Worm (Caenorhabditis elegans) whole organism, L2 larva: ENCODE data around the gene ech-2.
"Not testable (repeated sequence)": the region's sequence is repeated elsewhere in the genome, so short reads cannot be mapped to it uniquely, and the experiment has no call there.

Experiments used
- C34F6.9 ChIP-seq: fragments of 150-350 bp; optimal IDR thresholded peaks from 2 replicates; lab custom pipeline; 2014; ENCODE audit warnings: missing biosample characterization, missing genetic modification characterization
- F13H6.1 ChIP-seq: sonication (generic microtip); optimal IDR thresholded peaks from 2 replicates; lab custom pipeline; 2016; ENCODE audit warnings: missing genetic modification characterization, missing compliant biosample characterization
- R02D3.7 ChIP-seq: fragments of 150-350 bp; optimal IDR thresholded peaks from 2 replicates; lab custom pipeline; 2014; ENCODE audit warnings: missing biosample characterization, missing genetic modification characterization
- Y55F3AM.14 ChIP-seq: fragments of 200-800 bp; sonication (Bioruptor generic); optimal IDR thresholded peaks from 2 replicates; lab custom pipeline; 2018; ENCODE audit warnings: mild to moderate bottlenecking, missing genetic modification characterization, missing compliant biosample characterization
- ZK546.5 ChIP-seq: sonication (generic microtip); optimal IDR thresholded peaks from 2 replicates; lab custom pipeline; 2017; ENCODE audit warnings: missing biosample characterization, missing genetic modification characterization
- alr-1 ChIP-seq: fragments of 150-350 bp; optimal IDR thresholded peaks from 2 replicates; lab custom pipeline; 2014; ENCODE audit warnings: missing biosample characterization, missing genetic modification characterization
- ama-1 ChIP-seq: fragments of 150-350 bp; optimal IDR thresholded peaks from 2 replicates; lab custom pipeline; 2018; ENCODE audit warnings: inconsistent platforms
- blmp-1 ChIP-seq: sonication (generic microtip); optimal IDR thresholded peaks from 2 replicates; lab custom pipeline; 2017; ENCODE audit warnings: missing genetic modification characterization, mild to moderate bottlenecking, missing compliant biosample characterization, antibody characterized with exemption, moderate library complexity; ENCODE audit not compliant: insufficient read depth
- ceh-16 ChIP-seq: fragments of 150-350 bp; optimal IDR thresholded peaks from 2 replicates; lab custom pipeline; 2014; ENCODE audit warnings: missing biosample characterization, missing genetic modification characterization
- crh-2 ChIP-seq: sonication (generic microtip); optimal IDR thresholded peaks from 2 replicates; lab custom pipeline; 2017; ENCODE audit warnings: missing biosample characterization, missing genetic modification characterization
- dmd-4 ChIP-seq: sonication (generic microtip); optimal IDR thresholded peaks from 2 replicates; lab custom pipeline; 2017; ENCODE audit warnings: missing biosample characterization, missing genetic modification characterization
- egl-27 ChIP-seq: sonication (generic microtip); optimal IDR thresholded peaks from 3 replicates; lab custom pipeline; 2017; ENCODE audit warnings: missing biosample characterization, missing genetic modification reagents, missing genetic modification characterization
- elt-1 ChIP-seq: fragments of 150-350 bp; optimal IDR thresholded peaks from 2 replicates; lab custom pipeline; 2014; ENCODE audit warnings: missing biosample characterization, missing genetic modification characterization
- elt-3 ChIP-seq: sonication (generic microtip); optimal IDR thresholded peaks from 2 replicates; lab custom pipeline; 2017; ENCODE audit warnings: missing biosample characterization, missing genetic modification characterization
- fos-1 ChIP-seq: fragments of 150-350 bp; optimal IDR thresholded peaks from 2 replicates; lab custom pipeline; 2014; ENCODE audit warnings: missing biosample characterization, missing genetic modification characterization
- gmeb-1 ChIP-seq: fragments of 150-350 bp; optimal IDR thresholded peaks from 2 replicates; lab custom pipeline; 2014; ENCODE audit warnings: missing biosample characterization, missing genetic modification characterization
- lin-11 ChIP-seq: fragments of 150-350 bp; sonication (generic microtip); optimal IDR thresholded peaks from 2 replicates; lab custom pipeline; 2014; ENCODE audit warnings: missing biosample characterization, missing genetic modification characterization, inconsistent platforms, mixed read lengths
- lin-13 ChIP-seq: fragments of 150-350 bp; optimal IDR thresholded peaks from 2 replicates; lab custom pipeline; 2014; ENCODE audit warnings: missing biosample characterization, missing genetic modification reagents, missing genetic modification characterization
- lin-39 ChIP-seq: fragments of 150-350 bp; optimal IDR thresholded peaks from 2 replicates; lab custom pipeline; 2014; ENCODE audit warnings: missing biosample characterization, missing genetic modification reagents, missing genetic modification characterization
- lsy-2 ChIP-seq, 2 experiments: fragments of 150-350 bp in 1 of 2; sonication (generic microtip) in 1 of 2; optimal IDR thresholded peaks; 2 replicates each; lab custom pipeline; 2014 to 2017; ENCODE audit warnings: missing biosample characterization in 2 of 2, missing genetic modification characterization in 2 of 2
- mab-5 ChIP-seq: fragments of 150-350 bp; optimal IDR thresholded peaks from 2 replicates; lab custom pipeline; 2014; ENCODE audit warnings: missing biosample characterization, missing genetic modification characterization
- mbf-1 ChIP-seq: sonication (generic microtip); optimal IDR thresholded peaks from 2 replicates; lab custom pipeline; 2017; ENCODE audit warnings: missing biosample characterization, missing genetic modification characterization
- mdl-1 ChIP-seq, 2 experiments: fragments of 150-350 bp in 1 of 2; sonication (generic microtip) in 1 of 2; optimal IDR thresholded peaks; 2 replicates each; lab custom pipeline; 2017; ENCODE audit warnings: missing biosample characterization in 2 of 2, missing genetic modification characterization in 2 of 2
- nhr-10 ChIP-seq: sonication (generic microtip); optimal IDR thresholded peaks from 2 replicates; lab custom pipeline; 2017; ENCODE audit warnings: missing biosample characterization, missing genetic modification characterization
- nhr-11 ChIP-seq: fragments of 150-350 bp; optimal IDR thresholded peaks from 2 replicates; lab custom pipeline; 2014; ENCODE audit warnings: missing biosample characterization, missing genetic modification characterization
- nhr-129 ChIP-seq: fragments of 150-350 bp; optimal IDR thresholded peaks from 2 replicates; lab custom pipeline; 2014; ENCODE audit warnings: missing biosample characterization, missing genetic modification characterization
- nhr-21 ChIP-seq: fragments of 150-350 bp; optimal IDR thresholded peaks from 2 replicates; lab custom pipeline; 2014; ENCODE audit warnings: missing biosample characterization, missing genetic modification characterization
- nhr-25 ChIP-seq: fragments of 150-350 bp; sonication (generic microtip); optimal IDR thresholded peaks from 3 replicates; lab custom pipeline; 2014; ENCODE audit warnings: missing biosample characterization, missing genetic modification characterization
- nhr-6 ChIP-seq: fragments of 150-350 bp; optimal IDR thresholded peaks from 2 replicates; lab custom pipeline; 2014; ENCODE audit warnings: missing biosample characterization, missing genetic modification characterization
- nhr-77 ChIP-seq: fragments of 150-350 bp; optimal IDR thresholded peaks from 2 replicates; lab custom pipeline; 2014; ENCODE audit warnings: missing biosample characterization, missing genetic modification characterization
- peb-1 ChIP-seq: fragments of 150-350 bp; optimal IDR thresholded peaks from 2 replicates; lab custom pipeline; 2014; ENCODE audit warnings: missing biosample characterization, missing genetic modification characterization
- sem-4 ChIP-seq: fragments of 150-350 bp; optimal IDR thresholded peaks from 2 replicates; lab custom pipeline; 2014; ENCODE audit warnings: missing biosample characterization, missing genetic modification reagents, missing genetic modification characterization
- sma-3 ChIP-seq: sonication (generic microtip); optimal IDR thresholded peaks from 2 replicates; lab custom pipeline; 2016; ENCODE audit warnings: missing genetic modification reagents, missing genetic modification characterization, missing compliant biosample characterization
- sma-9 ChIP-seq, 2 experiments: fragments of 150-350 bp in 1 of 2; sonication (generic microtip) in 1 of 2; optimal IDR thresholded peaks; 2 replicates each; lab custom pipeline; 2014 to 2016; ENCODE audit warnings: missing genetic modification characterization in 2 of 2, mild to moderate bottlenecking in 1 of 2, missing biosample characterization in 1 of 2, missing compliant biosample characterization in 1 of 2, missing genetic modification reagents in 1 of 2, moderate library complexity in 1 of 2
- snpc-4 ChIP-seq: fragments of 150-350 bp; optimal IDR thresholded peaks from 2 replicates; lab custom pipeline; 2014; ENCODE audit warnings: missing biosample characterization, missing genetic modification characterization
- unc-55 ChIP-seq: fragments of 150-350 bp; sonication (generic microtip); optimal IDR thresholded peaks from 3 replicates; lab custom pipeline; 2014; ENCODE audit warnings: missing biosample characterization, missing genetic modification reagents, missing genetic modification characterization
- unc-62 ChIP-seq: fragments of 150-350 bp; optimal IDR thresholded peaks from 2 replicates; lab custom pipeline; 2014; ENCODE audit warnings: missing biosample characterization, missing genetic modification reagents, missing genetic modification characterization
- zag-1 ChIP-seq: fragments of 150-350 bp; optimal IDR thresholded peaks from 2 replicates; lab custom pipeline; 2014; ENCODE audit warnings: missing biosample characterization, missing genetic modification characterization
- ztf-1 ChIP-seq: fragments of 200-800 bp; sonication (Bioruptor generic); conservative IDR thresholded peaks from 2 replicates; pipeline ENCODE4 v1.3.6; 2022; ENCODE audit warnings: missing genetic modification characterization, missing compliant biosample characterization
- ztf-11 ChIP-seq: sonication (generic microtip); optimal IDR thresholded peaks from 2 replicates; lab custom pipeline; 2017; ENCODE audit warnings: missing biosample characterization, missing genetic modification characterization
- ztf-4 ChIP-seq: fragments of 150-350 bp; optimal IDR thresholded peaks from 2 replicates; lab custom pipeline; 2014; ENCODE audit warnings: missing biosample characterization, missing genetic modification characterization

The ech-2 gene

DNA sequence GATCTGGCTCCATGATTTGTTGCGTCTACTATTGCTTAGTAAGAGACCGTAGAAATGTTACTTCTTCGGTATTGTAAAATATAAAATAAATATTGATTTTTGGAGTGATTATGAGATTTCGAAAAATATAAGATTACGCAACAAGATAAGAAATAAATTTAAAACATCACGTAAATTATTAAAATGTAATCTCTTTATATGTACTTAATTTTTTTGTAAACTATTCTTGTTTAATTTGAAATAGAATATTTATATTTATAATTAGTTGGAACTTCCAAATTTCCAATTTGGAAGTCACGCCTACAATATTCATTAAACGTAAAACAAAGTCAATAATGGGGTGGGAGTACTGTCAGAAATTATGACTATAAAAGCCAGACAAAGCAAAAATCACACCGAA, 22.7 kb downstream of the ech-2 start, which contains the start of gene M117.4:
TSS of gene M117.4 (minus strand) at position 101 of the 400 bp plus-strand sequence.
- no peak for TF ChIP-seq mdl-1 (tag; optimal IDR thresholded peaks at IDR 0.05; lab: Kevin White, UChicago)
- TF ChIP-seq F13H6.1 (tag; lab: Kevin White, UChicago), result no peak
- no peak for TF ChIP-seq lsy-2 (tag; optimal IDR thresholded peaks at IDR 0.05; lab: Kevin White, UChicago)
- TF ChIP-seq ZK546.5 (tag; lab: Kevin White, UChicago), result no peak
- TF ChIP-seq ceh-16 (tag; lab: Kevin White, UChicago), result no peak
- TF ChIP-seq sma-9 (GFP tag; optimal IDR thresholded peaks at IDR 0.05; lab: Kevin White, UChicago), result no peak
- TF ChIP-seq sma-9 (tag; optimal IDR thresholded peaks at IDR 0.05; lab: Kevin White, UChicago), result no peak
- no peak for TF ChIP-seq unc-62 (GFP tag; lab: Kevin White, UChicago)

DNA sequence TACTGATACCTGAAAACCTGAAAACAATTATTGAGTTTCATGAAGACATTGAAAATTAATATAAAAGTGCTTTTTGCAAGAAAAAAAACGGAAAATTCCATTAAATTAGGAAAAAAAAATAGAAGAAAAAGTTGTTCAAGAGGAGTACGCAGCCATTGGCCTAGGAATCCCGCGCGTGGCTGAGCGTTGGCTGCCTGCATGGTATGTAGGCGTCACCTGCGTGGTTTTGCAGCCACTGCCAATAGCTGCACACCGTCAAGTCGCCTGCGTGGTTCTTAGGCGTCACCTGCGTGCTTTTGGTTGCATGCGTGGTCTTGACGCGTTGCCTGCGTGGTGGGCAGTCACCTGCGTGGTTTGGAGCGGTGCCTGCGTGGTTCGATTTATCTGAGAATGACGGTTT, 28.1 kb downstream of the ech-2 start, which contains the start of gene M117.6:
TSS of gene M117.6 (minus strand) at position 101 of the 400 bp plus-strand sequence.
- TF ChIP-seq nhr-129 (tag; lab: Kevin White, UChicago); R02D3.7; elt-1 (tag; lab: Kevin White, UChicago): not testable (repeated sequence)

DNA sequence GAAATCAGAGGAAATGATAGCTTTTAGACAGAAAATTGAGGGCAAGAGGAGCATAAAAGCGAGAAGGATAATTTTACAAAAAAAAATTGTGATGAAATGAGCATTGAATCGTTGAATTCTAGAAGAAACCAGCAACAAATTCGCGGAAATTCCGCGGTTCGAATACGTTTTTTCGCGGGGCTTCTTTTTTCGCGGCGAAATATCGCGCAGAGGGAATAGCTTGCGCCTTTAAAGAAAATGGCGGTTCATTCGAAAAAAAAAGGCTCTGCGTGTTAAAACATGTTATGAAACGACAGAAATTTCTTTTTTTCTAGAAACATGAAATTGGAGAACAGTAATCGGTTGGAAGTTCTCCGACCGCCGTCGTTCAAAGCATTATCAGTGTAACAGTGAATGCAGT, 33.7 kb downstream of the ech-2 start:
- TF ChIP-seq crh-2 (tag; lab: Kevin White, UChicago), result peak; percentile 47
- TF ChIP-seq mbf-1, result no peak
- TF ChIP-seq unc-55, result peak; percentile 80
- TF ChIP-seq lin-39 (tag; lab: Kevin White, UChicago), result no peak
- TF ChIP-seq fos-1 (tag; lab: Kevin White, UChicago), result peak; percentile 19
- peak; percentile 53 for TF ChIP-seq C34F6.9 (tag; lab: Kevin White, UChicago)
- TF ChIP-seq mdl-1 (tag; optimal IDR thresholded peaks at IDR 0.05; lab: Kevin White, UChicago), result no peak
- TF ChIP-seq ztf-11, result no peak
- TF ChIP-seq zag-1 (tag; lab: Kevin White, UChicago), result no peak
- TF ChIP-seq dmd-4 (tag; lab: Kevin White, UChicago), result no peak
- TF ChIP-seq blmp-1, result no peak
- peak; percentile 76 for TF ChIP-seq gmeb-1 (tag; lab: Kevin White, UChicago)
- peak; percentile 14 for TF ChIP-seq ZK546.5 (tag; lab: Kevin White, UChicago)
- no peak for TF ChIP-seq ama-1
- TF ChIP-seq alr-1, result no peak
- TF ChIP-seq sma-9 (GFP tag; optimal IDR thresholded peaks at IDR 0.05; lab: Kevin White, UChicago), result peak; percentile 6
- TF ChIP-seq sma-9 (tag; optimal IDR thresholded peaks at IDR 0.05; lab: Kevin White, UChicago), result no peak
- TF ChIP-seq nhr-129 (tag; lab: Kevin White, UChicago), result peak; percentile 56
- TF ChIP-seq lsy-2 (tag; optimal IDR thresholded peaks at IDR 0.05; lab: Kevin White, UChicago), result peak; percentile 16 to 70
- TF ChIP-seq ztf-1 (GFP tag; lab: Robert Waterston, UW), result no peak
- peak; percentile 54 for TF ChIP-seq lin-13 (GFP tag; lab: Kevin White, UChicago)
- TF ChIP-seq nhr-25, result no peak

DNA sequence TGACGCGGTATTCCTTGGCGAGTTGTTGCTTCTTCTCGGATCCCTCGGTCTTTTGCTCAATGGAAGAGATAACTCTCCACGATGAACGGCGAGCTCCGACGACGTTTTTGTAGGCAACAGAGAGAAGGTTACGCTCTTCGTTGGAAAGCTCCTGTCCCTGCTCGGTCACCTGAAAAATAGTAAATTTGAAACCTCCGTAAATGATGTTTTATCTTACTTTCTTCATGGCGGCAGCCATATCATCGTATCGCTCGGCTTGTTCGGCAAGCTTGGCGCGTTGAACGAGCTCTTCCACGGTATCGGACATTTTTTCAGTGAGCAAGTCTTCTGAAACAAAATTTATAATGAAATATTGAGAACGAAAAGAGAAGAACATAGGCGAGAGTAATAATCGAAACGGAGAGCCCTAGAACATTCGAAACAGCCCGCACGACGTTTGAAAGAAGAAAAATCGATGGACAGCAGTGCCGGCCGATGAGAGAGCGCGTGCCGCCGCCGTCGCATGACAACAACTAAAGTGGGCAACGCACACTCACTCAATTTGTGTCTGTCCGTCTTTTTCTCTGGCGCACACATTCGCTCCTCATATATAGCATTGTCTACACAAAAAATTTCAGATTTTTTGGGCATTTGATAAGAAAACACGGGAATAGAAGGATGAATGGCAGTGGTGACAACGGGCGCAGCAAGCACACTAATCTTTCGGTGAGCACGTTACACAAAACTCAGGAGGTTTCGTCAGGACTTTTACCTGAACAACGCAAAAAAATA, 34.4 kb downstream of the ech-2 start, which contains the start of the genes par-5 and M117.3:
TSS of gene par-5 (minus strand) at position 334 of the 771 bp plus-strand sequence.
TSS of gene M117.3 (plus strand) at position 616 of the 771 bp plus-strand sequence.
- no peak for TF ChIP-seq R02D3.7
- peak; percentile 81 for TF ChIP-seq crh-2 (tag; lab: Kevin White, UChicago)
- TF ChIP-seq nhr-77 (tag; lab: Kevin White, UChicago), result no peak
- TF ChIP-seq ztf-4, result peak; percentile 8
- no peak for TF ChIP-seq dmd-4 (tag; lab: Kevin White, UChicago)
- peak; percentile 29 for TF ChIP-seq nhr-25
- TF ChIP-seq elt-3 (tag; lab: Kevin White, UChicago), result no peak
- TF ChIP-seq sma-3 (GFP tag; lab: Kevin White, UChicago), result peak; percentile 41
- TF ChIP-seq lin-11 (tag; lab: Kevin White, UChicago), result peak; percentile 92
- peak; percentile 82 for TF ChIP-seq zag-1 (tag; lab: Kevin White, UChicago)
- peak; percentile 68 for TF ChIP-seq unc-55
- TF ChIP-seq snpc-4, result peak; percentile 25
- TF ChIP-seq nhr-129 (tag; lab: Kevin White, UChicago), result peak; percentile 78
- peak; percentile 31 for TF ChIP-seq egl-27 (tag; lab: Kevin White, UChicago)
- TF ChIP-seq Y55F3AM.14 (GFP tag; lab: Kevin White, UChicago), result peak; percentile 77
- TF ChIP-seq ama-1, result peak; percentile 52
- no peak for TF ChIP-seq ztf-1 (GFP tag; lab: Robert Waterston, UW)
- TF ChIP-seq nhr-10 (tag; lab: Kevin White, UChicago), result no peak
- peak; percentile 39 for TF ChIP-seq nhr-21 (tag; lab: Kevin White, UChicago)
- TF ChIP-seq mdl-1 (tag; optimal IDR thresholded peaks at IDR 0.05; lab: Kevin White, UChicago), result peak; percentile 73 to 87
- no peak for TF ChIP-seq nhr-11
- TF ChIP-seq lin-13 (GFP tag; lab: Kevin White, UChicago), result peak; percentile 59
- peak; percentile 4 to 69 for TF ChIP-seq lsy-2 (tag; optimal IDR thresholded peaks at IDR 0.05; lab: Kevin White, UChicago)
- TF ChIP-seq sem-4 (tag; lab: Kevin White, UChicago), result peak; percentile 18
- peak; percentile 81 for TF ChIP-seq C34F6.9 (tag; lab: Kevin White, UChicago)
- peak; percentile 74 for TF ChIP-seq fos-1 (tag; lab: Kevin White, UChicago)
- peak; percentile 82 for TF ChIP-seq sma-9 (GFP tag; optimal IDR thresholded peaks at IDR 0.05; lab: Kevin White, UChicago)
- TF ChIP-seq sma-9 (tag; optimal IDR thresholded peaks at IDR 0.05; lab: Kevin White, UChicago), result no peak
- peak; percentile 56 for TF ChIP-seq nhr-6 (tag; lab: Kevin White, UChicago)
- TF ChIP-seq F13H6.1 (tag; lab: Kevin White, UChicago), result peak; percentile 79
- peak; percentile 21 for TF ChIP-seq mab-5 (tag; lab: Kevin White, UChicago)
- TF ChIP-seq peb-1 (tag; lab: Kevin White, UChicago), result no peak
- peak; percentile 20 for TF ChIP-seq gmeb-1 (tag; lab: Kevin White, UChicago)
- TF ChIP-seq, all 48 proteins: peak for 24
